Worm (Caenorhabditis elegans): ENCODE measurements around the gene C05G5.7.
A peak's percentile ranks its signal among the peaks of the same experiment; 100 is the strongest.

The C05G5.7 gene

DNA sequence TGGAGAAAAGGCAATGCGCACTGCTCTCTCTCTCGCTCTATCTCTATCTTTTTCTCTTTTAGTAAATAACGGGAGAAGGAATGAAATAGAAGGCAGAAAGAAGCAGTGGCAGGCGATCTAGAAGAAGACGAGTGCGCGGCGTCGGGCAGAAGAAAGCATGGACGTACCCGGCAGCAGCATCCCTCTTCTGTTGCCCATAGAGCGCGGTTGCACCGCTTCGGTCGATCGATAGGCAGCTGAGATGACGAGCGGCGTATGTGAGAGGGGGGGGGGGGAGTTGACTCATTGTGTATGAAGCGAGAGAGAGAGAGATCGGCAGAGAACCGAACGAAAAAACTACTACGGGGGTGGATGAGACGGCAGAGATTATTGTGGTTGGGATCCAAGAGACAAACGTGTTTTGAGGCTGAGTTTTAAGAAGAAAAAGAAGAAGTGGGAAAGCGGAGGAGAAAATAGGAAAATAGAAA is 35.4 kb downstream of the C05G5.7 start (continued):
- no peak for TF ChIP-seq F33H1.4 (GFP tag; IDR thresholded peaks at IDR 0.05)
- TF ChIP-seq B0261.1 (tag; optimal IDR thresholded peaks at IDR 0.05), result no peak
- no peak for TF ChIP-seq D2030.7 (GFP tag; IDR thresholded peaks at IDR 0.05)
- peak; percentile 83 for TF ChIP-seq madf-10 (tag; optimal IDR thresholded peaks at IDR 0.05)
- peak; percentile 44 for TF ChIP-seq F22D6.2 (tag; optimal IDR thresholded peaks at IDR 0.05)
- TF ChIP-seq tbx-9 (tag; optimal IDR thresholded peaks at IDR 0.05; ENCODE audit: borderline replicate concordance), result no peak
- no peak for TF ChIP-seq hmg-20 (GFP tag; IDR thresholded peaks at IDR 0.05)
- TF ChIP-seq lsy-27 (tag; optimal IDR thresholded peaks at IDR 0.05; ENCODE audit: borderline replicate concordance, insufficient read depth), result no peak
- no peak for TF ChIP-seq ztf-22 (GFP tag; optimal IDR thresholded peaks at IDR 0.05)
- TF ChIP-seq hmg-1.2 (GFP tag; IDR thresholded peaks at IDR 0.05), result peak; percentile 62
- TF ChIP-seq rcor-1 (GFP tag; IDR thresholded peaks at IDR 0.05), result peak; percentile 77
- TF ChIP-seq ccch-3 (GFP tag; optimal IDR thresholded peaks at IDR 0.05), result no peak
- TF ChIP-seq F57C9.4 (tag; optimal IDR thresholded peaks at IDR 0.05), result no peak
- TF ChIP-seq zfh-2 (GFP tag; conservative IDR thresholded peaks at IDR 0.05), result peak; percentile 100
- no peak for TF ChIP-seq akir-1 (GFP tag; optimal IDR thresholded peaks at IDR 0.05)
- no peak for TF ChIP-seq hrde-1 (tag; optimal IDR thresholded peaks at IDR 0.05; ENCODE audit: borderline replicate concordance)
- peak; percentile 92 for TF ChIP-seq ztf-26 (tag; optimal IDR thresholded peaks at IDR 0.05)
- TF ChIP-seq ets-4 (GFP tag; optimal IDR thresholded peaks at IDR 0.05), result peak; percentile 11
- TF ChIP-seq F55B11.4 (tag; optimal IDR thresholded peaks at IDR 0.05; ENCODE audit: borderline replicate concordance, insufficient read depth), result no peak
- no peak for TF ChIP-seq Y53F4B.3 (GFP tag; IDR thresholded peaks at IDR 0.05)
- peak; percentile 89 for TF ChIP-seq somi-1 (GFP tag; optimal IDR thresholded peaks at IDR 0.05)
- no peak for TF ChIP-seq mes-4 (tag; optimal IDR thresholded peaks at IDR 0.05)
- peak; percentile 54 for TF ChIP-seq repo-1 (tag; optimal IDR thresholded peaks at IDR 0.05)
- TF ChIP-seq die-1 (tag; optimal IDR thresholded peaks at IDR 0.05), result peak; percentile 52
- peak; percentile 82 for TF ChIP-seq gei-17 (GFP tag; optimal IDR thresholded peaks at IDR 0.05)
- TF ChIP-seq F52B5.7 (tag; optimal IDR thresholded peaks at IDR 0.05), result peak; percentile 85
- 0 out of 2 replicates have a peak, but pooled peaks have one; percentile 40 for TF ChIP-seq aptf-3 (GFP tag; IDR thresholded peaks at IDR 0.05)
- TF ChIP-seq lsl-1 (GFP tag; optimal IDR thresholded peaks at IDR 0.05), result no peak
- no peak for TF ChIP-seq ztf-28 (GFP tag; IDR thresholded peaks at IDR 0.05)
- TF ChIP-seq xnd-1 (tag; optimal IDR thresholded peaks at IDR 0.05), result no peak
- TF ChIP-seq him-1 (tag; optimal IDR thresholded peaks at IDR 0.05), result no peak
- no peak for TF ChIP-seq madf-8 (GFP tag; conservative IDR thresholded peaks at IDR 0.05)
- TF ChIP-seq egl-44 (GFP tag; IDR thresholded peaks at IDR 0.05), result peak; percentile 62; the same call in 1 of the 2 replicates
- no peak for TF ChIP-seq snpc-1.3 (tag; optimal IDR thresholded peaks at IDR 0.05; ENCODE audit: insufficient read depth)
- TF ChIP-seq dpff-1 (tag; optimal IDR thresholded peaks at IDR 0.05), result no peak
- TF ChIP-seq ceh-79 (tag; optimal IDR thresholded peaks at IDR 0.05), result no peak
- no peak for TF ChIP-seq zim-3 (tag; optimal IDR thresholded peaks at IDR 0.05)
- peak; percentile 85 for TF ChIP-seq athp-1 (tag; optimal IDR thresholded peaks at IDR 0.05)
- peak; percentile 3 for TF ChIP-seq nhr-27 (tag; optimal IDR thresholded peaks at IDR 0.05)
- peak; percentile 53 for TF ChIP-seq ZK185.1 (tag; optimal IDR thresholded peaks at IDR 0.05; ENCODE audit: poor library complexity, severe bottlenecking)

All from whole organism, young adult.